Worm (Caenorhabditis elegans) whole organism, young adult: Measurements from ENCODE around the gene F37A8.1.
A peak's percentile ranks its signal among the peaks of the same experiment; 100 is the strongest.

Experiments
- B0019.2 ChIP-seq: fragments of 200-800 bp; sonication (Bioruptor generic); conservative IDR thresholded peaks from 2 replicates; pipeline ENCODE4 v1.3.6; 2022; ENCODE audit warnings: missing genetic modification reagents, missing genetic modification characterization, missing compliant biosample characterization
- C17E4.6 ChIP-seq: fragments of 200-800 bp; sonication (Bioruptor generic); IDR thresholded peaks from 2 replicates; pipeline ENCODE4 v1.3.6; 2022; ENCODE audit warnings: missing genetic modification reagents, missing genetic modification characterization, missing compliant biosample characterization
- F39B2.1 ChIP-seq: fragments of 200-800 bp; sonication (Bioruptor generic); IDR thresholded peaks from 2 replicates; pipeline ENCODE4 v1.3.6; 2022; ENCODE audit warnings: missing genetic modification reagents, missing genetic modification characterization, missing compliant biosample characterization
- T26A5.8 ChIP-seq: sonication (generic microtip); optimal IDR thresholded peaks from 2 replicates; lab custom pipeline; 2016; ENCODE audit warnings: missing genetic modification characterization, missing compliant biosample characterization
- Y53F4B.3 ChIP-seq: fragments of 200-800 bp; sonication (Bioruptor generic); IDR thresholded peaks from 2 replicates; pipeline ENCODE4 v1.3.6; 2022; ENCODE audit warnings: missing genetic modification reagents, missing genetic modification characterization, missing compliant biosample characterization
- Y53G8AR.9 ChIP-seq: fragments of 200-800 bp; sonication (Bioruptor generic); conservative IDR thresholded peaks from 2 replicates; pipeline ENCODE4 v1.3.6; 2022; ENCODE audit warnings: missing genetic modification reagents, missing genetic modification characterization, missing compliant biosample characterization
- Y56A3A.18 ChIP-seq: fragments of 200-800 bp; sonication (Bioruptor generic); IDR thresholded peaks from 2 replicates; pipeline ENCODE4 v1.3.6; 2022; ENCODE audit warnings: missing genetic modification reagents, missing genetic modification characterization, missing compliant biosample characterization
- Y67H2A.10 ChIP-seq: fragments of 200-800 bp; sonication (Bioruptor generic); conservative IDR thresholded peaks from 2 replicates; pipeline ENCODE4 v1.3.6; 2022; ENCODE audit warnings: missing genetic modification reagents, missing genetic modification characterization, missing compliant biosample characterization
- Y79H2A.3 ChIP-seq: fragments of 200-800 bp; sonication (Bioruptor generic); conservative IDR thresholded peaks from 2 replicates; pipeline ENCODE4 v1.3.6; 2022; ENCODE audit warnings: missing genetic modification reagents, missing genetic modification characterization, missing compliant biosample characterization
- Y95B8A.8 ChIP-seq: fragments of 200-800 bp; sonication (Bioruptor generic); IDR thresholded peaks from 2 replicates; pipeline ENCODE4 v1.3.6; 2022; ENCODE audit warnings: missing genetic modification reagents, missing genetic modification characterization, missing compliant biosample characterization
- aptf-3 ChIP-seq: fragments of 200-800 bp; sonication (Bioruptor generic); IDR thresholded peaks from 2 replicates; pipeline ENCODE4 v1.3.6; 2022; ENCODE audit warnings: missing genetic modification characterization, missing compliant biosample characterization
- attf-3 ChIP-seq: fragments of 200-800 bp; sonication (Bioruptor generic); conservative IDR thresholded peaks from 2 replicates; pipeline ENCODE4 v1.3.6; 2022; ENCODE audit warnings: missing genetic modification reagents, missing genetic modification characterization, missing compliant biosample characterization
- attf-6 ChIP-seq: fragments of 200-800 bp; sonication (Bioruptor generic); IDR thresholded peaks from 2 replicates; pipeline ENCODE4 v1.3.6; 2022; ENCODE audit warnings: missing genetic modification reagents, missing genetic modification characterization, missing compliant biosample characterization
- ccch-3 ChIP-seq: fragments of 200-800 bp; sonication (Bioruptor generic); optimal IDR thresholded peaks from 2 replicates; lab custom pipeline; 2018; ENCODE audit warnings: mild to moderate bottlenecking, missing genetic modification characterization, missing compliant biosample characterization
- ceh-58 ChIP-seq: fragments of 200-800 bp; sonication (Bioruptor generic); IDR thresholded peaks from 2 replicates; pipeline ENCODE4 v1.3.6; 2022; ENCODE audit warnings: missing genetic modification characterization, missing compliant biosample characterization
- die-1 ChIP-seq: sonication (generic microtip); optimal IDR thresholded peaks from 2 replicates; lab custom pipeline; 2016; ENCODE audit warnings: missing genotype, mild to moderate bottlenecking, missing genetic modification characterization, missing compliant biosample characterization
- dox-1 ChIP-seq: fragments of 200-800 bp; sonication (Bioruptor generic); IDR thresholded peaks from 2 replicates; pipeline ENCODE4 v1.3.6; 2022; ENCODE audit warnings: missing genetic modification reagents, missing genetic modification characterization, missing compliant biosample characterization
- egl-44 ChIP-seq: fragments of 200-800 bp; sonication (Bioruptor generic); IDR thresholded peaks from 2 replicates; pipeline ENCODE4 v1.3.6; 2022; ENCODE audit warnings: missing genetic modification reagents, missing genetic modification characterization, missing compliant biosample characterization
- ekl-4 ChIP-seq: fragments of 200-800 bp; sonication (Bioruptor generic); IDR thresholded peaks from 2 replicates; pipeline ENCODE4 v1.3.6; 2022; ENCODE audit warnings: missing genetic modification reagents, missing genetic modification characterization, missing compliant biosample characterization
- fkh-3 ChIP-seq: sonication (generic microtip); optimal IDR thresholded peaks from 2 replicates; lab custom pipeline; 2016; ENCODE audit warnings: mild to moderate bottlenecking, missing genetic modification characterization, missing compliant biosample characterization
- hsf-1 ChIP-seq: fragments of 200-800 bp; sonication (Bioruptor generic); IDR thresholded peaks from 2 replicates; pipeline ENCODE4 v1.3.6; 2022; ENCODE audit warnings: missing genetic modification reagents, missing genetic modification characterization, missing compliant biosample characterization
- lag-1 ChIP-seq: fragments of 200-800 bp; sonication (Bioruptor generic); IDR thresholded peaks from 2 replicates; pipeline ENCODE4 v1.3.6; 2022; ENCODE audit warnings: missing genetic modification reagents, missing genetic modification characterization, missing compliant biosample characterization
- lin-26 ChIP-seq: fragments of 200-800 bp; sonication (Bioruptor generic); IDR thresholded peaks from 2 replicates; pipeline ENCODE4 v1.3.6; 2022; ENCODE audit warnings: missing genetic modification reagents, missing genetic modification characterization, missing compliant biosample characterization
- lsl-1 ChIP-seq: fragments of 200-800 bp; sonication (Bioruptor generic); optimal IDR thresholded peaks from 2 replicates; lab custom pipeline; 2018; ENCODE audit warnings: mild to moderate bottlenecking, missing genetic modification characterization, moderate library complexity, missing compliant biosample characterization
- madf-3 ChIP-seq: fragments of 200-800 bp; sonication (Bioruptor generic); IDR thresholded peaks from 2 replicates; pipeline ENCODE4 v1.3.6; 2022; ENCODE audit warnings: missing genetic modification reagents, missing genetic modification characterization, missing compliant biosample characterization
- madf-6 ChIP-seq: fragments of 200-800 bp; sonication (Bioruptor generic); IDR thresholded peaks from 2 replicates; pipeline ENCODE4 v1.3.6; 2022; ENCODE audit warnings: missing genetic modification reagents, missing genetic modification characterization, missing compliant biosample characterization
- madf-8 ChIP-seq: fragments of 200-800 bp; sonication (Bioruptor generic); conservative IDR thresholded peaks from 2 replicates; pipeline ENCODE4 v1.3.6; 2022; ENCODE audit warnings: missing genetic modification reagents, missing genetic modification characterization, missing compliant biosample characterization
- mcd-1 ChIP-seq: fragments of 200-800 bp; sonication (Bioruptor generic); IDR thresholded peaks from 2 replicates; pipeline ENCODE4 v1.3.6; 2022; ENCODE audit warnings: missing genetic modification reagents, missing genetic modification characterization, missing compliant biosample characterization
- mel-28 ChIP-seq: sonication (generic microtip); optimal IDR thresholded peaks from 2 replicates; lab custom pipeline; 2016; ENCODE audit warnings: borderline replicate concordance, mild to moderate bottlenecking, missing genetic modification characterization, missing compliant biosample characterization
- nfya-1 ChIP-seq: sonication (generic microtip); optimal IDR thresholded peaks from 2 replicates; lab custom pipeline; 2017; ENCODE audit warnings: antibody characterized with exemption, missing compliant biosample characterization, missing genetic modification characterization, borderline replicate concordance; ENCODE audit not compliant: insufficient read depth
- nfyb-1 ChIP-seq: fragments of 200-800 bp; sonication (Bioruptor generic); IDR thresholded peaks from 2 replicates; pipeline ENCODE4 v1.3.6; 2022; ENCODE audit warnings: missing genetic modification reagents, missing genetic modification characterization, missing compliant biosample characterization
- nhr-80 ChIP-seq: sonication (generic microtip); optimal IDR thresholded peaks from 2 replicates; lab custom pipeline; 2016; ENCODE audit warnings: missing genetic modification characterization, missing compliant biosample characterization
- rcor-1 ChIP-seq: fragments of 200-800 bp; sonication (Bioruptor generic); IDR thresholded peaks from 2 replicates; pipeline ENCODE4 v1.3.6; 2022; ENCODE audit warnings: missing genetic modification reagents, missing genetic modification characterization, missing compliant biosample characterization
- repo-1 ChIP-seq: sonication (generic microtip); optimal IDR thresholded peaks from 2 replicates; lab custom pipeline; 2017; ENCODE audit warnings: mild to moderate bottlenecking, missing genetic modification characterization, missing compliant biosample characterization
- rpc-1 ChIP-seq, 2 experiments: fragments of 150-350 bp in 1 of 2; sonication (generic microtip) in 1 of 2; optimal IDR thresholded peaks; 2 replicates each; lab custom pipeline; 2014 to 2018; ENCODE audit warnings: missing biosample characterization in 1 of 2, missing genetic modification characterization in 1 of 2, missing genetic modification reagents in 1 of 2, missing genotype in 1 of 2
- tbx-9 ChIP-seq: sonication (generic microtip); optimal IDR thresholded peaks from 2 replicates; lab custom pipeline; 2016; ENCODE audit warnings: borderline replicate concordance, missing genetic modification characterization, inconsistent platforms, missing compliant biosample characterization
- zim-3 ChIP-seq: sonication (generic microtip); optimal IDR thresholded peaks from 2 replicates; lab custom pipeline; 2017; ENCODE audit warnings: mild to moderate bottlenecking, missing genetic modification characterization, moderate library complexity, missing compliant biosample characterization
- ztf-22 ChIP-seq: fragments of 200-800 bp; sonication (Bioruptor generic); optimal IDR thresholded peaks from 2 replicates; lab custom pipeline; 2018; ENCODE audit warnings: mild to moderate bottlenecking, missing genetic modification characterization, moderate library complexity, missing compliant biosample characterization
- ztf-25 ChIP-seq: fragments of 200-800 bp; sonication (Bioruptor generic); IDR thresholded peaks from 2 replicates; pipeline ENCODE4 v1.3.6; 2022; ENCODE audit warnings: missing genetic modification reagents, missing genetic modification characterization, missing compliant biosample characterization
- ztf-26 ChIP-seq: sonication (generic microtip); optimal IDR thresholded peaks from 2 replicates; lab custom pipeline; 2017; ENCODE audit warnings: missing genetic modification characterization, missing compliant biosample characterization
- ztf-28 ChIP-seq: fragments of 200-800 bp; sonication (Bioruptor generic); IDR thresholded peaks from 2 replicates; pipeline ENCODE4 v1.3.6; 2022; ENCODE audit warnings: missing genetic modification reagents, missing genetic modification characterization, missing compliant biosample characterization
- ztf-6 ChIP-seq: fragments of 200-800 bp; sonication (Bioruptor generic); IDR thresholded peaks from 2 replicates; pipeline ENCODE4 v1.3.6; 2022; ENCODE audit warnings: missing genetic modification reagents, missing genetic modification characterization, missing compliant biosample characterization

The F37A8.1 gene

ce11 chrIII:3889896-3890295, 38.3 kb upstream of the F37A8.1 start:
- no peak for TF ChIP-seq ztf-25
- no peak for TF ChIP-seq Y67H2A.10
- TF ChIP-seq ekl-4 (GFP tag; lab: Robert Waterston, UW): no peak
- no peak for TF ChIP-seq lin-26 (GFP tag; lab: Robert Waterston, UW)
- TF ChIP-seq Y95B8A.8: no peak
- no peak for TF ChIP-seq lsl-1
- no peak for TF ChIP-seq mel-28
- TF ChIP-seq attf-6: no peak
- no peak for TF ChIP-seq zim-3 (tag; lab: Kevin White, UChicago)
- no peak for TF ChIP-seq nfya-1 (tag; lab: Kevin White, UChicago)
- no peak for TF ChIP-seq ceh-58 (GFP tag; lab: Robert Waterston, UW)
- TF ChIP-seq ztf-26 (tag; lab: Kevin White, UChicago): no peak
- TF ChIP-seq B0019.2 (GFP tag; lab: Robert Waterston, UW): no peak
- TF ChIP-seq die-1 (tag; lab: Kevin White, UChicago): no peak
- TF ChIP-seq fkh-3: no peak
- no peak for TF ChIP-seq repo-1 (tag; lab: Kevin White, UChicago)
- no peak for TF ChIP-seq rpc-1 (optimal IDR thresholded peaks at IDR 0.05; lab: Kevin White, UChicago)
- no peak for TF ChIP-seq rpc-1 (tag; optimal IDR thresholded peaks at IDR 0.05; lab: Kevin White, UChicago)
- no peak for TF ChIP-seq ccch-3
- TF ChIP-seq T26A5.8: no peak
- no peak for TF ChIP-seq madf-3 (GFP tag; lab: Robert Waterston, UW)

- TF ChIP-seq ztf-22 (GFP tag; lab: Kevin White, UChicago) (no peak), nhr-80 (peak; percentile 64), tbx-9 (tag; lab: Kevin White, UChicago) (no peak)
Measured at ce11 chrIII:3893992-3894391, 34.2 kb upstream of the F37A8.1 start.

- 0 out of 2 replicates have a peak, but pooled peaks have one; percentile 34 for TF ChIP-seq ekl-4 (GFP tag; lab: Robert Waterston, UW)
- peak; percentile 95 for TF ChIP-seq hsf-1 (GFP tag; lab: Robert Waterston, UW)
Measured at ce11 chrIII:3895887-3896286, 32.3 kb upstream of the F37A8.1 start.

DNA sequence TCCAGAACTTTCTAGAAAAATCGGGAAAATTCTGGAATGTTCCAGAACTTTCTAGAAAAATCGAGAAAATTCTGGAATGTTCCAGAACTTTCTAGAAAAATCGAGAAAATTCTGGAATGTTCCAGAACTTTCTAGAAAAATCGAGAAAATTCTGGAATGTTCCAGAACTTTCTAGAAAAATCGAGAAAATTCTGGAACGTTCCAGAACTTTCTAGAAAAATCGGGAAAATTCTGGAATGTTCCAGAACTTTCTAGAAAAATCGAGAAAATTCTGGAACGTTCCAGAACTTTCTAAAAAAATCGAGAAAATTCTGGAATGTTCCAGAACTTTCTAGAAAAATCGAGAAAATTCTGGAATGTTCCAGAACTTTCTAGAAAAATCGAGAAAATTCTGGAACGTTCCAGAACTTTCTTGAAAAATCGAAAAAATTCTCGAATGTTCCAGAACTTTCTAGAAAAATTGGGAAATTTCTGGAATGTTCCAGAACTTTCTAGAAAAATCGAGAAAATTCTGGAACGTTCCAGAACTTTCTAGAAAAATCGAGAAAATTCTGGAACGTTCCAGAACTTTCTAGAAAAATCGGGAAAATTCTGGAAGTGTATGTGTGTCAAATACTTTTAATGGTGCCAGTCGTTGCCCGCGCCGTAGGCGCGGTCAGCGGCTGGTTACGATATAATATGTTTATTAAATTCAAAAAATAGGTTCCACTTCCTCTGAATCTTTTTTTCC, 31.0 kb upstream of the F37A8.1 start:
- peak; percentile 94 for TF ChIP-seq ekl-4 (GFP tag; lab: Robert Waterston, UW)
- peak; percentile 99 for TF ChIP-seq ceh-58 (GFP tag; lab: Robert Waterston, UW)
- TF ChIP-seq rcor-1 (GFP tag; lab: Robert Waterston, UW): peak; percentile 95
- TF ChIP-seq madf-6 (GFP tag; lab: Robert Waterston, UW): peak; percentile 77
- TF ChIP-seq Y67H2A.10: peak; percentile 73
- TF ChIP-seq B0019.2 (GFP tag; lab: Robert Waterston, UW): peak; percentile 90
- peak; percentile 64 for TF ChIP-seq madf-8
- TF ChIP-seq lag-1 (GFP tag; lab: Robert Waterston, UW): peak; percentile 83; the same call in 1 of the 2 replicates
- peak; percentile 95 for TF ChIP-seq Y95B8A.8
- peak; percentile 28; the same call in 1 of the 2 replicates for TF ChIP-seq attf-3
- TF ChIP-seq egl-44 (GFP tag; lab: Robert Waterston, UW): 0 out of 2 replicates have a peak, but pooled peaks have one; percentile 29
- peak; percentile 98 for TF ChIP-seq dox-1 (GFP tag; lab: Robert Waterston, UW)
- TF ChIP-seq Y53F4B.3 (GFP tag; lab: Robert Waterston, UW): peak; percentile 95
- peak; percentile 90 for TF ChIP-seq nfyb-1 (GFP tag; lab: Robert Waterston, UW)
- peak; percentile 94 for TF ChIP-seq attf-6
- peak; percentile 61; the same call in 1 of the 2 replicates for TF ChIP-seq ztf-6 (GFP tag; lab: Robert Waterston, UW)
- peak; percentile 95 for TF ChIP-seq ztf-28
- TF ChIP-seq F39B2.1 (GFP tag; lab: Robert Waterston, UW): peak; percentile 96
- TF ChIP-seq mcd-1 (GFP tag; lab: Robert Waterston, UW): 0 out of 2 replicates have a peak, but pooled peaks have one; percentile 33
- peak; percentile 79 for TF ChIP-seq Y53G8AR.9 (GFP tag; lab: Robert Waterston, UW)
- peak; percentile 94 for TF ChIP-seq Y56A3A.18 (GFP tag; lab: Robert Waterston, UW)
- peak; percentile 99 for TF ChIP-seq hsf-1 (GFP tag; lab: Robert Waterston, UW)
- peak; percentile 69; the same call in 1 of the 2 replicates for TF ChIP-seq Y79H2A.3
- peak; percentile 89 for TF ChIP-seq aptf-3 (GFP tag; lab: Robert Waterston, UW)
- peak; percentile 47; the same call in 1 of the 2 replicates for TF ChIP-seq C17E4.6 (GFP tag; lab: Robert Waterston, UW)
